Fruit fly (Drosophila melanogaster): ENCODE measurements around the gene kmg.

kmg gene

dm6 chr2L:13164994-13165801 is 4.9 kb downstream of the kmg start, which contains the start of gene Sirt1 (continued):
- TF ChIP-seq Rfx (GFP tag; IDR thresholded peaks at IDR 0.05) (peak; percentile 74), yki (optimal IDR thresholded peaks at IDR 0.05) (no peak), esg (GFP tag; conservative IDR thresholded peaks at IDR 0.05) (peak; percentile 83), lmd (GFP tag; IDR thresholded peaks at IDR 0.05) (peak; percentile 90), CG3163 (GFP tag; optimal IDR thresholded peaks at IDR 0.05) (no peak), CHES-1-like (GFP tag; optimal IDR thresholded peaks at IDR 0.05) (no peak), crol (GFP tag; IDR thresholded peaks at IDR 0.05) (0 out of 2 replicates have a peak, but pooled peaks have one; percentile 21), sqz (GFP tag; optimal IDR thresholded peaks at IDR 0.05) (no peak), CG11398 (GFP tag; optimal IDR thresholded peaks at IDR 0.05) (no peak), gro (GFP tag; optimal IDR thresholded peaks at IDR 0.05) (peak; percentile 48), CG18599 (GFP tag; optimal IDR thresholded peaks at IDR 0.05) (peak; percentile 77), Nf-YC (tag; optimal IDR thresholded peaks at IDR 0.05) (peak; percentile 85), CG3407 (GFP tag; optimal IDR thresholded peaks at IDR 0.05) (peak; percentile 72), Atf3 (GFP tag; optimal IDR thresholded peaks at IDR 0.05) (peak; percentile 25), slp2 (GFP tag; optimal IDR thresholded peaks at IDR 0.05) (peak; percentile 16), croc (GFP tag; conservative IDR thresholded peaks at IDR 0.05) (peak; percentile 75), CG2875 (GFP tag; optimal IDR thresholded peaks at IDR 0.05) (peak; percentile 64), CG17186 (GFP tag; optimal IDR thresholded peaks at IDR 0.05) (no peak), oc (tag; optimal IDR thresholded peaks at IDR 0.05) (no peak), CG10147 (GFP tag; optimal IDR thresholded peaks at IDR 0.05) (peak; percentile 85), nau (GFP tag; optimal IDR thresholded peaks at IDR 0.05) (no peak), Taf1 (GFP tag; IDR thresholded peaks at IDR 0.05) (peak; percentile 32; the same call in 1 of the 2 replicates), ci (GFP tag; IDR thresholded peaks at IDR 0.05) (peak; percentile 48; the same call in 1 of the 3 replicates), slbo (GFP tag; IDR thresholded peaks at IDR 0.05) (peak; percentile 89), CG13775 (GFP tag; optimal IDR thresholded peaks at IDR 0.05) (peak; percentile 91), CG9727 (GFP tag; optimal IDR thresholded peaks at IDR 0.05) (peak; percentile 93), CG32772 (GFP tag; IDR thresholded peaks at IDR 0.05) (peak; percentile 75; the same call in 1 of the 2 replicates), Side (GFP tag; optimal IDR thresholded peaks at IDR 0.05) (no peak), h (optimal IDR thresholded peaks at IDR 0.05) (no peak), B-H2 (GFP tag; optimal IDR thresholded peaks at IDR 0.05) (peak; percentile 30), Bgb (GFP tag; IDR thresholded peaks at IDR 0.05; ENCODE audit: partially characterized antibody) (peak; percentile 48; the same call in 1 of the 2 replicates), ara (GFP tag; IDR thresholded peaks at IDR 0.05) (peak; percentile 54; the same call in 1 of the 2 replicates), CG7786 (GFP tag; optimal IDR thresholded peaks at IDR 0.05) (peak; percentile 16), Ets65A (GFP tag) (peak; percentile 90), tgo (GFP tag; IDR thresholded peaks at IDR 0.05) (peak; percentile 84), Oli (tag; optimal IDR thresholded peaks at IDR 0.05) (peak; percentile 91), CG31224 (GFP tag; IDR thresholded peaks at IDR 0.05) (peak; percentile 79), CG2129 (GFP tag; IDR thresholded peaks at IDR 0.05; ENCODE audit: partially characterized antibody) (no peak), CG17802 (tag; optimal IDR thresholded peaks at IDR 0.05) (no peak), dati (GFP tag; IDR thresholded peaks at IDR 0.05) (no peak), CG13424 (tag; optimal IDR thresholded peaks at IDR 0.05) (peak; percentile 93), unc-4 (GFP tag; IDR thresholded peaks at IDR 0.05; ENCODE audit: partially characterized antibody) (no peak), Hr3 (GFP tag; optimal IDR thresholded peaks at IDR 0.05) (peak; percentile 92), jigr1 (GFP tag; IDR thresholded peaks at IDR 0.05) (peak; percentile 70; the same call in 1 of the 3 replicates), CG10209 (GFP tag; optimal IDR thresholded peaks at IDR 0.05) (peak; percentile 88), CG7271 (tag; optimal IDR thresholded peaks at IDR 0.05) (no peak), gem (tag; optimal IDR thresholded peaks at IDR 0.05) (peak; percentile 95), Fer3 (tag; optimal IDR thresholded peaks at IDR 0.05) (peak; percentile 78), Dfd (GFP tag; optimal IDR thresholded peaks at IDR 0.05) (no peak), HLHmδ (GFP tag; optimal IDR thresholded peaks at IDR 0.05) (peak; percentile 32)

All from whole organism, embryonic.